Worm (Caenorhabditis elegans) whole organism, late embryonic: ENCODE data around the gene Y50E8A.2.

Source experiments
- C38D4.7 ChIP-seq: fragments of 200-800 bp; sonication (Bioruptor generic); optimal IDR thresholded peaks from 2 replicates; lab custom pipeline; 2018; ENCODE audit warnings: mild to moderate bottlenecking, missing genetic modification characterization, moderate library complexity, missing compliant biosample characterization
- F13H6.1 ChIP-seq: sonication (generic microtip); optimal IDR thresholded peaks from 2 replicates; lab custom pipeline; 2016; ENCODE audit warnings: missing genetic modification characterization, missing compliant biosample characterization
- K02D7.2 ChIP-seq: sonication (generic microtip); optimal IDR thresholded peaks from 2 replicates; lab custom pipeline; 2017; ENCODE audit warnings: mild to moderate bottlenecking, missing genetic modification characterization, missing compliant biosample characterization
- K09A11.1 ChIP-seq: sonication (generic microtip); optimal IDR thresholded peaks from 2 replicates; lab custom pipeline; 2017; ENCODE audit warnings: antibody characterized with exemption, mild to moderate bottlenecking, missing genetic modification characterization, missing compliant biosample characterization; ENCODE audit not compliant: insufficient read depth
- Y22D7AL.16 ChIP-seq: sonication (generic microtip); optimal IDR thresholded peaks from 2 replicates; lab custom pipeline; 2016; ENCODE audit warnings: missing genetic modification characterization, missing compliant biosample characterization
- ceh-18 ChIP-seq: sonication (generic microtip); optimal IDR thresholded peaks from 2 replicates; lab custom pipeline; 2016; ENCODE audit warnings: missing genetic modification characterization, missing compliant biosample characterization
- ceh-2 ChIP-seq: sonication (generic microtip); optimal IDR thresholded peaks from 2 replicates; lab custom pipeline; 2016; ENCODE audit warnings: missing genotype, missing genetic modification characterization, missing compliant biosample characterization
- ceh-30 ChIP-seq: fragments of 150-350 bp; optimal IDR thresholded peaks from 2 replicates; lab custom pipeline; 2014; ENCODE audit warnings: missing biosample characterization, missing genetic modification characterization
- ceh-31 ChIP-seq: sonication (generic microtip); optimal IDR thresholded peaks from 2 replicates; lab custom pipeline; 2016; ENCODE audit warnings: missing genetic modification characterization, missing compliant biosample characterization
- ceh-48 ChIP-seq: sonication (generic microtip); optimal IDR thresholded peaks from 2 replicates; lab custom pipeline; 2016; ENCODE audit warnings: missing genetic modification characterization, inconsistent platforms, missing compliant biosample characterization
- ceh-9 ChIP-seq: sonication (generic microtip); optimal IDR thresholded peaks from 2 replicates; lab custom pipeline; 2016; ENCODE audit warnings: mild to moderate bottlenecking, missing genetic modification characterization, inconsistent platforms, missing compliant biosample characterization
- dmd-4 ChIP-seq: sonication (generic microtip); optimal IDR thresholded peaks from 2 replicates; lab custom pipeline; 2016; ENCODE audit warnings: borderline replicate concordance, missing genetic modification characterization, missing compliant biosample characterization
- eyg-1 ChIP-seq: sonication (generic microtip); optimal IDR thresholded peaks from 2 replicates; lab custom pipeline; 2016; ENCODE audit warnings: missing genotype, missing genetic modification characterization, missing compliant biosample characterization
- fax-1 ChIP-seq: sonication (generic microtip); optimal IDR thresholded peaks from 2 replicates; lab custom pipeline; 2016; ENCODE audit warnings: missing genotype, missing genetic modification characterization, missing compliant biosample characterization
- hlh-13 ChIP-seq: fragments of 200-800 bp; sonication (Bioruptor generic); optimal IDR thresholded peaks from 2 replicates; lab custom pipeline; 2018; ENCODE audit warnings: mild to moderate bottlenecking, missing genetic modification characterization, missing compliant biosample characterization
- hlh-8 ChIP-seq: sonication (generic microtip); optimal IDR thresholded peaks from 2 replicates; lab custom pipeline; 2016; ENCODE audit warnings: missing genotype, missing genetic modification characterization, missing compliant biosample characterization
- lin-11 ChIP-seq: fragments of 200-800 bp; sonication (Bioruptor generic); optimal IDR thresholded peaks from 2 replicates; lab custom pipeline; 2018; ENCODE audit warnings: mild to moderate bottlenecking, missing genetic modification characterization, missing compliant biosample characterization
- madf-2 ChIP-seq: sonication (generic microtip); optimal IDR thresholded peaks from 2 replicates; lab custom pipeline; 2017; ENCODE audit warnings: missing genetic modification characterization, missing compliant biosample characterization
- mec-3 ChIP-seq: sonication (generic microtip); optimal IDR thresholded peaks from 2 replicates; lab custom pipeline; 2016; ENCODE audit warnings: borderline replicate concordance, missing genetic modification characterization, missing compliant biosample characterization
- nhr-11 ChIP-seq: fragments of 150-350 bp; optimal IDR thresholded peaks from 2 replicates; lab custom pipeline; 2014; ENCODE audit warnings: missing biosample characterization, missing genetic modification characterization
- nhr-232 ChIP-seq: sonication (generic microtip); optimal IDR thresholded peaks from 2 replicates; lab custom pipeline; 2016; ENCODE audit warnings: missing genetic modification characterization, missing compliant biosample characterization
- npax-4 ChIP-seq: sonication (generic microtip); optimal IDR thresholded peaks from 2 replicates; lab custom pipeline; 2016; ENCODE audit warnings: missing genetic modification characterization, missing compliant biosample characterization
- pag-3 ChIP-seq: sonication (generic microtip); optimal IDR thresholded peaks from 2 replicates; lab custom pipeline; 2016; ENCODE audit warnings: missing compliant biosample characterization, missing genetic modification characterization, borderline replicate concordance
- pha-4 ChIP-seq: fragments of 150-350 bp; optimal IDR thresholded peaks from 2 replicates; lab custom pipeline; 2018; ENCODE audit warnings: missing biosample characterization, missing genetic modification reagents, missing genetic modification characterization
- ref-2 ChIP-seq: sonication (generic microtip); optimal IDR thresholded peaks from 2 replicates; lab custom pipeline; 2016; ENCODE audit warnings: missing genetic modification characterization, missing compliant biosample characterization
- rnt-1 ChIP-seq: sonication (generic microtip); optimal IDR thresholded peaks from 2 replicates; lab custom pipeline; 2016; ENCODE audit warnings: missing genetic modification characterization, missing compliant biosample characterization
- syd-9 ChIP-seq: sonication (generic microtip); optimal IDR thresholded peaks from 2 replicates; lab custom pipeline; 2016; ENCODE audit warnings: mild to moderate bottlenecking, missing genetic modification characterization, moderate library complexity, missing compliant biosample characterization
- tbx-2 ChIP-seq: sonication (generic microtip); optimal IDR thresholded peaks from 2 replicates; lab custom pipeline; 2016; ENCODE audit warnings: missing genetic modification characterization, missing compliant biosample characterization
- unc-3 ChIP-seq, 2 experiments: fragments of 200-800 bp in 1 of 2; sonication (Bioruptor generic) in 1 of 2; sonication (generic microtip) in 1 of 2; conservative IDR thresholded peaks in 1 of 2; optimal IDR thresholded peaks in 1 of 2; 2 replicates each; pipeline versions ENCODE4 v1.3.6 to Lab custom; 2016 to 2022; ENCODE audit warnings: missing compliant biosample characterization in 2 of 2, missing genetic modification characterization in 2 of 2, missing genetic modification reagents in 1 of 2
- unc-42 ChIP-seq: sonication (generic microtip); optimal IDR thresholded peaks from 2 replicates; lab custom pipeline; 2016; ENCODE audit warnings: missing genotype, missing genetic modification characterization, missing compliant biosample characterization
- unc-55 ChIP-seq: sonication (generic microtip); optimal IDR thresholded peaks from 2 replicates; lab custom pipeline; 2017; ENCODE audit warnings: missing biosample characterization, missing genetic modification reagents, missing genetic modification characterization

Y50E8A.2 gene

ce11 chrV:14715608-14716007 lies 13.0 kb downstream of the Y50E8A.2 start, which contains the start of gene R08A2.2:
Gene R08A2.2 (minus strand): TSS chrV:14715708.
- no peak for TF ChIP-seq nhr-232 (tag; lab: Kevin White, UChicago)
- no peak for TF ChIP-seq K02D7.2
- no peak for TF ChIP-seq npax-4 (tag; lab: Kevin White, UChicago)
- TF ChIP-seq fax-1 = no peak
- TF ChIP-seq hlh-13 (GFP tag; lab: Kevin White, UChicago) = no peak
- no peak for TF ChIP-seq pha-4
- TF ChIP-seq ceh-9 (tag; lab: Kevin White, UChicago) = no peak

ce11 chrV:14712316-14712715 lies 16.3 kb downstream of the Y50E8A.2 start, which contains the start of gene R08A2.5:
Gene R08A2.5 (plus strand): TSS chrV:14712616.
- no peak for TF ChIP-seq unc-42 (tag; lab: Kevin White, UChicago)
- TF ChIP-seq hlh-8 (tag; lab: Kevin White, UChicago) = no peak
- no peak for TF ChIP-seq npax-4 (tag; lab: Kevin White, UChicago)
- no peak for TF ChIP-seq F13H6.1 (tag; lab: Kevin White, UChicago)

- TF ChIP-seq rnt-1 (tag; lab: Kevin White, UChicago) (no peak), madf-2 (tag; lab: Kevin White, UChicago) (no peak), nhr-232 (tag; lab: Kevin White, UChicago) (no peak), ref-2 (tag; lab: Kevin White, UChicago) (no peak), mec-3 (tag; lab: Kevin White, UChicago) (no peak), pha-4 (no peak)
- TF ChIP-seq, all 69 proteins: peak for 0
Observed at ce11 chrV:14711077-14711476, 17.6 kb downstream of the Y50E8A.2 start, which contains the start of gene ssp-33. Gene ssp-33 (plus strand): TSS chrV:14711377.

ce11 chrV:14707958-14708357 lies 20.7 kb downstream of the Y50E8A.2 start, which contains the start of gene R08A2.9:
Gene R08A2.9 (plus strand): TSS chrV:14708258.
- TF ChIP-seq unc-3 (GFP tag; conservative IDR thresholded peaks at IDR 0.05; lab: Robert Waterston, UW) = no peak
- no peak for TF ChIP-seq unc-3 (tag; optimal IDR thresholded peaks at IDR 0.05; lab: Kevin White, UChicago)
- no peak for TF ChIP-seq eyg-1
- TF ChIP-seq K09A11.1 (tag; lab: Kevin White, UChicago) = no peak
- TF ChIP-seq unc-42 (tag; lab: Kevin White, UChicago) = no peak
- TF ChIP-seq tbx-2 (tag; lab: Kevin White, UChicago) = no peak
- no peak for TF ChIP-seq C38D4.7 (GFP tag; lab: Kevin White, UChicago)
- no peak for TF ChIP-seq ceh-18 (tag; lab: Kevin White, UChicago)
- no peak for TF ChIP-seq ref-2 (tag; lab: Kevin White, UChicago)
- no peak for TF ChIP-seq npax-4 (tag; lab: Kevin White, UChicago)
- TF ChIP-seq pag-3 (tag; lab: Kevin White, UChicago) = no peak
- no peak for TF ChIP-seq unc-55 (GFP tag; lab: Kevin White, UChicago)
- no peak for TF ChIP-seq ceh-30 (tag; lab: Kevin White, UChicago)
- TF ChIP-seq lin-11 (tag; lab: Kevin White, UChicago) = no peak
- no peak for TF ChIP-seq nhr-11 (tag; lab: Kevin White, UChicago)

- TF ChIP-seq syd-9 (tag; lab: Kevin White, UChicago) = no peak
- no peak for TF ChIP-seq rnt-1 (tag; lab: Kevin White, UChicago)
- no peak for TF ChIP-seq madf-2 (tag; lab: Kevin White, UChicago)
- no peak for TF ChIP-seq ceh-48
- no peak for TF ChIP-seq ceh-31 (tag; lab: Kevin White, UChicago)
- no peak for TF ChIP-seq ceh-2 (tag; lab: Kevin White, UChicago)
Observed at ce11 chrV:14698666-14699065, 30.0 kb downstream of the Y50E8A.2 start, which contains the start of gene set-5. Gene set-5 (plus strand): TSS chrV:14698966.

ce11 chrV:14698005-14698404 lies 30.6 kb downstream of the Y50E8A.2 start:
- TF ChIP-seq Y22D7AL.16 (tag; lab: Kevin White, UChicago) = no peak
- TF ChIP-seq dmd-4 (tag; lab: Kevin White, UChicago) = no peak
- no peak for TF ChIP-seq ceh-48
- no peak for TF ChIP-seq pha-4
- TF ChIP-seq, all 69 proteins: peak for 0
